Worm (Caenorhabditis elegans) whole organism, early embryonic: ENCODE measurements around the gene plc-3.

Experiments
- B0310.2 ChIP-seq: sonication (generic microtip); optimal IDR thresholded peaks from 2 replicates; lab custom pipeline; 2016; ENCODE audit warnings: mild to moderate bottlenecking, missing genetic modification characterization, missing compliant biosample characterization
- F13C5.2 ChIP-seq: sonication (generic microtip); optimal IDR thresholded peaks from 2 replicates; lab custom pipeline; 2017; ENCODE audit warnings: mild to moderate bottlenecking, missing genetic modification characterization, inconsistent platforms, missing compliant biosample characterization
- aly-1 ChIP-seq: sonication (generic microtip); optimal IDR thresholded peaks from 2 replicates; lab custom pipeline; 2016; ENCODE audit warnings: missing genetic modification characterization, missing compliant biosample characterization
- ama-1 ChIP-seq: fragments of 150-350 bp; optimal IDR thresholded peaks from 2 replicates; lab custom pipeline; 2014
- ceh-13 ChIP-seq: fragments of 200-800 bp; sonication (Bioruptor generic); optimal IDR thresholded peaks from 2 replicates; lab custom pipeline; 2018; ENCODE audit warnings: mild to moderate bottlenecking, missing genetic modification characterization, missing compliant biosample characterization
- ceh-36 ChIP-seq: sonication (generic microtip); optimal IDR thresholded peaks from 2 replicates; lab custom pipeline; 2016; ENCODE audit warnings: missing genetic modification characterization, inconsistent platforms, missing compliant biosample characterization
- ets-7 ChIP-seq: sonication (generic microtip); optimal IDR thresholded peaks from 2 replicates; lab custom pipeline; 2016; ENCODE audit warnings: missing genotype, missing genetic modification characterization, missing compliant biosample characterization
- flt-1 ChIP-seq: fragments of 200-800 bp; sonication (Bioruptor generic); IDR thresholded peaks from 2 replicates; pipeline ENCODE4 v1.3.6; 2022; ENCODE audit warnings: missing genetic modification characterization, missing compliant biosample characterization
- hmbx-1 ChIP-seq: sonication (generic microtip); optimal IDR thresholded peaks from 2 replicates; lab custom pipeline; 2016; ENCODE audit warnings: mild to moderate bottlenecking, missing genetic modification characterization, missing compliant biosample characterization
- hmg-4 ChIP-seq: fragments of 200-800 bp; sonication (Bioruptor generic); optimal IDR thresholded peaks from 2 replicates; lab custom pipeline; 2018; ENCODE audit warnings: mild to moderate bottlenecking, missing genetic modification characterization, missing compliant biosample characterization
- hnd-1 ChIP-seq: sonication (generic microtip); optimal IDR thresholded peaks from 2 replicates; lab custom pipeline; 2016; ENCODE audit warnings: missing genetic modification characterization, missing compliant biosample characterization
- pes-1 ChIP-seq: fragments of 200-800 bp; sonication (Bioruptor generic); IDR thresholded peaks from 2 replicates; pipeline ENCODE4 v1.3.6; 2022; ENCODE audit warnings: missing genetic modification reagents, missing genetic modification characterization, missing compliant biosample characterization
- scrt-1 ChIP-seq: fragments of 200-800 bp; sonication (Bioruptor generic); IDR thresholded peaks from 2 replicates; pipeline ENCODE4 v1.3.6; 2022; ENCODE audit warnings: missing genetic modification characterization, missing compliant biosample characterization
- sea-1 ChIP-seq: fragments of 200-800 bp; sonication (Bioruptor generic); conservative IDR thresholded peaks from 2 replicates; pipeline ENCODE4 v1.3.6; 2022; ENCODE audit warnings: missing genetic modification characterization, missing compliant biosample characterization
- tbx-11 ChIP-seq: fragments of 200-800 bp; sonication (Bioruptor generic); IDR thresholded peaks from 2 replicates; pipeline ENCODE4 v1.3.6; 2022; ENCODE audit warnings: missing genetic modification characterization, missing compliant biosample characterization
- tbx-37 ChIP-seq: fragments of 200-800 bp; sonication (Bioruptor generic); conservative IDR thresholded peaks from 2 replicates; pipeline ENCODE4 v1.3.6; 2022; ENCODE audit warnings: missing genetic modification reagents, missing genetic modification characterization, missing compliant biosample characterization
- tra-4 ChIP-seq: sonication (generic microtip); optimal IDR thresholded peaks from 2 replicates; lab custom pipeline; 2017; ENCODE audit warnings: missing genetic modification characterization, missing compliant biosample characterization

The plc-3 gene

ce11 chrII:10222577-10222976 lies at the start of gene plc-3:
Gene plc-3, plus strand, starts transcription at chrII:10222877.
- no peak for TF ChIP-seq B0310.2 (tag; lab: Kevin White, UChicago)
- no peak for TF ChIP-seq pes-1 (GFP tag; lab: Robert Waterston, UW)

- TF ChIP-seq sea-1 (GFP tag; lab: Robert Waterston, UW), result no peak
- TF ChIP-seq F13C5.2, result peak; percentile 45
- TF ChIP-seq ama-1 (lab: Kevin White, UChicago), result peak; percentile 3
These were observed 48.3 kb upstream of the plc-3 start, which contains the start of gene F33H1.4 for ce11 chrII:10174338-10174737. Gene F33H1.4, plus strand, starts transcription at chrII:10174648.

DNA sequence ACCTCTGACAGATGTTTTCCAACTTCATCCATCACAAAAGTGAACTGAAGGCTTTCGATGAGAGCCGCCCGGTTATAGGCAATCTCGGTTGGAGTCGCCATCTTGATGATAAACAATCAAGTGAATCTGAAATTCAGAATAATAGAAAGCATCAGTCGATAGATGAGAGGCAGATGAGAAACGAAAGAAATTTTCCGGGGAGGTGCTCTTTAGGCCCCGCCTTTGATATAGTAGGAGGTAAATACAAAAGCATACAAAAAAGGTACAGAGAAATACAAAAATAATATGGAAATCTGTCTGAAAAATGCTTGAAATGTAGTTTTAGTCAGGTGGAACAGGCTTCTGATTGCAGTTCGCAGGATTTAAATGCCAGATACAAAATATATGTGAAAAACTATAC lies 40.0 kb upstream of the plc-3 start, which contains the start of gene srd-1:
Gene srd-1 (minus strand): TSS at position 101 of the 400 bp plus-strand sequence.
- TF ChIP-seq tbx-11 (GFP tag; lab: Robert Waterston, UW), result no peak
- TF ChIP-seq aly-1 (tag; lab: Kevin White, UChicago), result no peak
- no peak for TF ChIP-seq pes-1 (GFP tag; lab: Robert Waterston, UW)
- no peak for TF ChIP-seq scrt-1 (GFP tag; lab: Robert Waterston, UW)
- no peak for TF ChIP-seq sea-1 (GFP tag; lab: Robert Waterston, UW)
- no peak for TF ChIP-seq flt-1 (GFP tag; lab: Robert Waterston, UW)
- no peak for TF ChIP-seq tbx-37 (GFP tag; lab: Robert Waterston, UW)
- TF ChIP-seq ceh-36 (tag; lab: Kevin White, UChicago), result no peak
- TF ChIP-seq F13C5.2, result no peak
- no peak for TF ChIP-seq ceh-13
- no peak for TF ChIP-seq hmbx-1 (tag; lab: Kevin White, UChicago)
- no peak for TF ChIP-seq tra-4
- no peak for TF ChIP-seq hmg-4 (GFP tag; lab: Kevin White, UChicago)
- TF ChIP-seq ets-7 (tag; lab: Kevin White, UChicago), result no peak
- TF ChIP-seq B0310.2 (tag; lab: Kevin White, UChicago), result no peak
- TF ChIP-seq ama-1 (lab: Kevin White, UChicago), result no peak

DNA sequence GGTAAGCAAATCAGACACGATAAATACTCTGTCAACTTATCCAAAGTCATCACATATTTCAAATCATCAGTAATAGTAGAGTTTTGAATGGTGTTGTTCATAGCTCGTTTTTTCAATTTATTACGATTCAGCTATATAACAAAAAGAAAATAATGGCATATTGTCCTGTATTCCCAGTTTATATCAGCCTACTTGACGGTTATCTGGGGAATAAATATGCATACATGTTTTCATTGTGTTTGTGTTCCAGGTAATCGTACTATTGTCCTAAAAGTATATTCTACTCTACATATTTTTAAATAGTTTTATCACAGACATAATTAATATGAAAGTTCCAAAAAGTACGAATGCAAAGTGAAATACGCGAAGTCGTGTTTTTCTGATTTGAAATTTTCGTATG lies 34.9 kb upstream of the plc-3 start, which contains the start of gene srd-2:
Gene srd-2 (minus strand): TSS at position 101 of the 400 bp plus-strand sequence.
- TF ChIP-seq tra-4, result no peak
- TF ChIP-seq hmg-4 (GFP tag; lab: Kevin White, UChicago), result no peak
- TF ChIP-seq hnd-1 (tag; lab: Kevin White, UChicago), result no peak
- no peak for TF ChIP-seq hmbx-1 (tag; lab: Kevin White, UChicago)
- TF ChIP-seq F13C5.2, result no peak

- TF ChIP-seq tra-4 (no peak), ets-7 (tag; lab: Kevin White, UChicago) (no peak), aly-1 (tag; lab: Kevin White, UChicago) (no peak), tbx-37 (GFP tag; lab: Robert Waterston, UW) (no peak), sea-1 (GFP tag; lab: Robert Waterston, UW) (no peak), scrt-1 (GFP tag; lab: Robert Waterston, UW) (no peak), hmbx-1 (tag; lab: Kevin White, UChicago) (no peak), pes-1 (GFP tag; lab: Robert Waterston, UW) (no peak), ama-1 (lab: Kevin White, UChicago) (no peak), flt-1 (GFP tag; lab: Robert Waterston, UW) (no peak), F13C5.2 (no peak)
These were observed 33.3 kb upstream of the plc-3 start, which contains the start of gene cdc-25.4 for ce11 chrII:10189369-10189768. Gene cdc-25.4, minus strand, starts transcription at chrII:10189469.

- TF ChIP-seq hmbx-1 (tag; lab: Kevin White, UChicago) (no peak), flt-1 (GFP tag; lab: Robert Waterston, UW) (no peak)
These were observed 30.5 kb upstream of the plc-3 start, which contains the start of gene R05H5.7 for ce11 chrII:10192207-10192606. Gene R05H5.7, plus strand, starts transcription at chrII:10192507.

DNA sequence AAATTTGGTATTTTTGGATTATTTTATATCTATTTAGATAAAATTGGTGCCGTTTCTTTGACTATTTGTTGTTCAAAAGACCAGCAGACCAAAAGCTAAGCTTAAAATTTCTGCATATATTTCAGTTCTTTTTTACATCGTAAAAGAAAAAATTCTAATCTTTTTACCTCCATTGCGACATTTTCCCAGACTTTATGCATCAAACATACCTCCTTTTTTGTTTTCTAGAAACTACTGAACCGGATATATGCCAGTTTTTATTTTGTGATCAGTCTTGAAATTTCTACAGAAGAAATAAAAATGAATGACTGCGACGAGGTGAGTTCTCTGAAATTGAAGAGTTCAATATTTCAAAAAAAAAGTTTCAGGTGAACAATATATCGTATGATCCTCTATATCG lies 28.1 kb upstream of the plc-3 start, which contains the start of gene srb-6:
Gene srb-6 (plus strand): TSS at position 301 of the 400 bp plus-strand sequence.
- TF ChIP-seq ets-7 (tag; lab: Kevin White, UChicago) (no peak), hmbx-1 (tag; lab: Kevin White, UChicago) (no peak), hnd-1 (tag; lab: Kevin White, UChicago) (no peak), aly-1 (tag; lab: Kevin White, UChicago) (no peak), tra-4 (no peak), sea-1 (GFP tag; lab: Robert Waterston, UW) (no peak), ceh-13 (no peak), scrt-1 (GFP tag; lab: Robert Waterston, UW) (no peak), F13C5.2 (no peak), tbx-11 (GFP tag; lab: Robert Waterston, UW) (no peak)

DNA sequence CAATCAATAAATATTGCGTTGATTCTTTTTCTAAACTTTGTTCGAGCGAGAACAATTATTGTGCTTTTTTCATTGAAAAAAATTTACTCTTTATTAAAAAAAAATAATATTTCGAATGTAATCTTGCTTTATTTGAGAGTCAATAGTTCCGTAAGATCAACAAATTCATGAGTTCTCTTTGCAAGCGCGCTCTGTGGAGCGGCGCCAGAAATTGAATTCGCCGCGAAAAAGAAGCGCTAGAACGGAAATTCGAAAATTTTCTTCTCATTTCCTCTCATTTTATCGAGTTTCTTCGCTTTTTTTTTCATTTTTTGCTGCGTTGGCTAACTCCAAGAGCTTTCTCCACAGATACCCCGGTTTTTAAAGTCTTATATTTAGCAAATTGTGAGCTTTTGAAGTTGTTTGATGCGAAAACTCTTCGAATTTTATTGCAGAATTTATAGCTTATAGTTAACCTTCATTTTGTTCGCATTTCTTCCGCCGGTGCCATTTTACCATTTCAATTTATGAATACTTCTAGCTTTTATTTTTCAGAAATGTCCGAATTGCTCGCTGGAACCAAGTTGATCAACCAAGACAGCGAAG lies 25.5 kb upstream of the plc-3 start, which contains the start of gene R05H5.3:
Gene R05H5.3 (plus strand): TSS at position 535 of the 585 bp plus-strand sequence.
- no peak for TF ChIP-seq ceh-36 (tag; lab: Kevin White, UChicago)
- TF ChIP-seq F13C5.2, result no peak
- no peak for TF ChIP-seq aly-1 (tag; lab: Kevin White, UChicago)
- no peak for TF ChIP-seq hnd-1 (tag; lab: Kevin White, UChicago)
- no peak for TF ChIP-seq hmbx-1 (tag; lab: Kevin White, UChicago)
- TF ChIP-seq B0310.2 (tag; lab: Kevin White, UChicago), result no peak
- no peak for TF ChIP-seq ceh-13
- TF ChIP-seq tra-4, result no peak
- no peak for TF ChIP-seq ets-7 (tag; lab: Kevin White, UChicago)
- no peak for TF ChIP-seq tbx-11 (GFP tag; lab: Robert Waterston, UW)
- no peak for TF ChIP-seq hmg-4 (GFP tag; lab: Kevin White, UChicago)
- TF ChIP-seq pes-1 (GFP tag; lab: Robert Waterston, UW), result no peak
- no peak for TF ChIP-seq scrt-1 (GFP tag; lab: Robert Waterston, UW)
- TF ChIP-seq tbx-37 (GFP tag; lab: Robert Waterston, UW), result no peak
- no peak for TF ChIP-seq ama-1 (lab: Kevin White, UChicago)
- no peak for TF ChIP-seq sea-1 (GFP tag; lab: Robert Waterston, UW)
- no peak for TF ChIP-seq flt-1 (GFP tag; lab: Robert Waterston, UW)
